Worm (Caenorhabditis elegans) whole organism, L3 larva: ENCODE results near the gene Y41D4A.7.
A peak's percentile ranks its signal among the peaks of the same experiment; 100 is the strongest.

ENCODE experiments used
- R02D3.7 ChIP-seq: fragments of 150-350 bp; optimal IDR thresholded peaks from 2 replicates; lab custom pipeline; 2014; ENCODE audit warnings: missing biosample characterization, missing genetic modification characterization
- ZK546.5 ChIP-seq: sonication (generic microtip); optimal IDR thresholded peaks from 2 replicates; lab custom pipeline; 2017; ENCODE audit warnings: missing biosample characterization, missing genetic modification characterization
- aly-2 ChIP-seq: fragments of 150-350 bp; optimal IDR thresholded peaks from 2 replicates; lab custom pipeline; 2014; ENCODE audit warnings: missing biosample characterization, missing genetic modification characterization
- ceh-16 ChIP-seq: sonication (generic microtip); optimal IDR thresholded peaks from 2 replicates; lab custom pipeline; 2017; ENCODE audit warnings: missing biosample characterization, missing genetic modification characterization
- ceh-28 ChIP-seq: fragments of 150-350 bp; optimal IDR thresholded peaks from 2 replicates; lab custom pipeline; 2014; ENCODE audit warnings: missing biosample characterization, missing genetic modification reagents, missing genetic modification characterization
- ceh-82 ChIP-seq: fragments of 150-350 bp; optimal IDR thresholded peaks from 2 replicates; lab custom pipeline; 2014; ENCODE audit warnings: missing biosample characterization, missing genetic modification characterization
- ceh-9 ChIP-seq: sonication (generic microtip); optimal IDR thresholded peaks from 2 replicates; lab custom pipeline; 2018; ENCODE audit warnings: missing biosample characterization, missing genetic modification characterization
- daf-12 ChIP-seq: fragments of 150-350 bp; optimal IDR thresholded peaks from 2 replicates; lab custom pipeline; 2014; ENCODE audit warnings: missing biosample characterization, missing genetic modification reagents, missing genetic modification characterization
- egl-27 ChIP-seq: sonication (generic microtip); optimal IDR thresholded peaks from 4 replicates; lab custom pipeline; 2017; ENCODE audit warnings: missing biosample characterization, missing genetic modification reagents, missing genetic modification characterization
- egl-5 ChIP-seq: fragments of 150-350 bp; optimal IDR thresholded peaks from 2 replicates; lab custom pipeline; 2017; ENCODE audit warnings: missing biosample characterization, missing genetic modification reagents, missing genetic modification characterization, inconsistent platforms
- elt-1 ChIP-seq: fragments of 150-350 bp; optimal IDR thresholded peaks from 2 replicates; lab custom pipeline; 2014; ENCODE audit warnings: missing biosample characterization, missing genetic modification characterization
- elt-2 ChIP-seq: sonication (generic microtip); optimal IDR thresholded peaks from 2 replicates; lab custom pipeline; 2016; ENCODE audit warnings: missing genetic modification reagents, mild to moderate bottlenecking, missing genetic modification characterization, missing compliant biosample characterization
- elt-3 ChIP-seq, 3 experiments: fragments of 150-350 bp in 1 of 3; sonication (generic microtip) in 2 of 3; optimal IDR thresholded peaks; 2 replicates in 2 of 3; 4 replicates in 1 of 3; lab custom pipeline; 2014 to 2017; ENCODE audit warnings: missing biosample characterization in 3 of 3, missing genetic modification characterization in 3 of 3
- eor-1 ChIP-seq, 2 experiments: fragments of 150-350 bp; optimal IDR thresholded peaks; 2 replicates each; lab custom pipeline; 2014 to 2018; ENCODE audit warnings: missing biosample characterization in 2 of 2, missing genetic modification characterization in 2 of 2
- fkh-10 ChIP-seq: sonication (generic microtip); optimal IDR thresholded peaks from 2 replicates; lab custom pipeline; 2017; ENCODE audit warnings: missing biosample characterization, missing genetic modification reagents, missing genetic modification characterization
- fkh-2 ChIP-seq: fragments of 150-350 bp; optimal IDR thresholded peaks from 2 replicates; lab custom pipeline; 2014; ENCODE audit warnings: missing biosample characterization, missing genetic modification reagents, missing genetic modification characterization
- fos-1 ChIP-seq: fragments of 150-350 bp; optimal IDR thresholded peaks from 2 replicates; lab custom pipeline; 2014; ENCODE audit warnings: missing biosample characterization, missing genetic modification characterization
- hmg-11 ChIP-seq: sonication (generic microtip); optimal IDR thresholded peaks from 2 replicates; lab custom pipeline; 2016; ENCODE audit warnings: missing genetic modification characterization, missing compliant biosample characterization
- jun-1 ChIP-seq: fragments of 150-350 bp; optimal IDR thresholded peaks from 2 replicates; lab custom pipeline; 2014; ENCODE audit warnings: missing biosample characterization, missing genetic modification reagents, missing genetic modification characterization
- lin-15B ChIP-seq: fragments of 150-350 bp; optimal IDR thresholded peaks from 2 replicates; lab custom pipeline; 2014; ENCODE audit warnings: missing biosample characterization, missing genetic modification characterization
- lin-39 ChIP-seq: fragments of 150-350 bp; optimal IDR thresholded peaks from 2 replicates; lab custom pipeline; 2018; ENCODE audit warnings: missing biosample characterization, missing genetic modification reagents, missing genetic modification characterization
- lsy-12 ChIP-seq: sonication (generic microtip); optimal IDR thresholded peaks from 2 replicates; lab custom pipeline; 2016; ENCODE audit warnings: mild to moderate bottlenecking, missing genetic modification characterization, missing compliant biosample characterization
- mdl-1 ChIP-seq: fragments of 150-350 bp; optimal IDR thresholded peaks from 2 replicates; lab custom pipeline; 2014; ENCODE audit warnings: missing biosample characterization, missing genetic modification characterization
- mml-1 ChIP-seq: fragments of 150-350 bp; sonication (generic microtip); optimal IDR thresholded peaks from 3 replicates; lab custom pipeline; 2014; ENCODE audit warnings: missing biosample characterization, missing genetic modification characterization
- nfya-1 ChIP-seq: sonication (generic microtip); optimal IDR thresholded peaks from 2 replicates; lab custom pipeline; 2017; ENCODE audit warnings: missing genetic modification characterization, mild to moderate bottlenecking, missing compliant biosample characterization, antibody characterized with exemption, moderate library complexity; ENCODE audit not compliant: insufficient read depth
- nhr-11 ChIP-seq: fragments of 150-350 bp; optimal IDR thresholded peaks from 2 replicates; lab custom pipeline; 2014; ENCODE audit warnings: missing biosample characterization, missing genetic modification characterization
- nhr-12 ChIP-seq: fragments of 150-350 bp; optimal IDR thresholded peaks from 2 replicates; lab custom pipeline; 2014; ENCODE audit warnings: missing biosample characterization, missing genetic modification characterization
- nhr-23 ChIP-seq: fragments of 150-350 bp; optimal IDR thresholded peaks from 2 replicates; lab custom pipeline; 2014; ENCODE audit warnings: missing biosample characterization, missing genetic modification reagents, missing genetic modification characterization
- nhr-237 ChIP-seq: fragments of 150-350 bp; optimal IDR thresholded peaks from 2 replicates; lab custom pipeline; 2014; ENCODE audit warnings: missing biosample characterization, missing genetic modification characterization
- nhr-25 ChIP-seq: sonication (generic microtip); optimal IDR thresholded peaks from 2 replicates; lab custom pipeline; 2017; ENCODE audit warnings: missing biosample characterization, missing genetic modification characterization
- nhr-43 ChIP-seq: sonication (generic microtip); optimal IDR thresholded peaks from 2 replicates; lab custom pipeline; 2016; ENCODE audit warnings: mild to moderate bottlenecking, missing genetic modification characterization, missing compliant biosample characterization; ENCODE audit not compliant: poor library complexity, severe bottlenecking
- nhr-67 ChIP-seq: fragments of 150-350 bp; optimal IDR thresholded peaks from 2 replicates; lab custom pipeline; 2014; ENCODE audit warnings: missing biosample characterization, missing genetic modification characterization
- nhr-76 ChIP-seq: fragments of 150-350 bp; sonication (generic microtip); optimal IDR thresholded peaks from 5 replicates; lab custom pipeline; 2014; ENCODE audit warnings: missing biosample characterization, missing genetic modification characterization
- nhr-77 ChIP-seq: fragments of 150-350 bp; optimal IDR thresholded peaks from 2 replicates; lab custom pipeline; 2014; ENCODE audit warnings: missing biosample characterization, missing genetic modification characterization
- pha-4 ChIP-seq: fragments of 150-350 bp; optimal IDR thresholded peaks from 2 replicates; lab custom pipeline; 2014; ENCODE audit warnings: missing biosample characterization, missing genetic modification reagents, missing genetic modification characterization
- pqm-1 ChIP-seq: fragments of 150-350 bp; optimal IDR thresholded peaks from 2 replicates; lab custom pipeline; 2017; ENCODE audit warnings: missing biosample characterization, missing genetic modification characterization, inconsistent platforms
- skn-1 ChIP-seq: fragments of 150-350 bp; optimal IDR thresholded peaks from 2 replicates; lab custom pipeline; 2014; ENCODE audit warnings: missing biosample characterization, missing genetic modification characterization
- snpc-4 ChIP-seq: fragments of 150-350 bp; optimal IDR thresholded peaks from 2 replicates; lab custom pipeline; 2014; ENCODE audit warnings: missing biosample characterization, missing genetic modification characterization
- unc-39 ChIP-seq: sonication (generic microtip); optimal IDR thresholded peaks from 4 replicates; lab custom pipeline; 2017; ENCODE audit warnings: missing biosample characterization, missing genetic modification characterization
- zag-1 ChIP-seq: fragments of 150-350 bp; optimal IDR thresholded peaks from 2 replicates; lab custom pipeline; 2014; ENCODE audit warnings: missing biosample characterization, missing genetic modification characterization
- ztf-4 ChIP-seq: fragments of 150-350 bp; optimal IDR thresholded peaks from 2 replicates; lab custom pipeline; 2014; ENCODE audit warnings: missing biosample characterization, missing genetic modification characterization

The Y41D4A.7 gene

DNA sequence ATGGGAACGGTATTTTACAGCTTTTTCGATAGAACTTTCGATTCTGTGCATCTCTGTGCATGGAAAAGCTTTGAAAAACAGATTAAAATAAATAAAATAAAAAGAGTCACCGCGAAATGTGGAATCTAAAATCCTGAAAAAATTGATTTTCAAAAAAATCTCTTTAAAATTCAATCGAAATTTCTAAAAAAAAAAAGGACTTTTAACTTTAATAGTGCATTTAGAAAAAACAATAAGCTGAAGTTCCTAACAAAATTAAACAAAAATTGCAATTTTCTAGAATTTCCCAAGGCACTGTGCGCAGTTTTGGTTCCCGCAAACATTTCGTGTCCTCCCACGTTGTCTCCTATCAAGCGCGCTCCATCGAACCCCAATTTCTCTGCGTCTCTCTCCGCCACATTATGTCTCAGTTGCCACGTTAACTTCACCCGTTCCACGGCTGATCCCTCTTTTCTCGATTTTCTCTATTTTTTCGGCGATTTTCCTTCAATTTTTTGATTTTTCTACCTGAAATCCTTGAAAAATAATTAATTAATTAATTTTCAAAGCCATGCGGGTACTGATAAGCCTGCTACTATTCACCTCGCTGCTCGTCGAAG, 15.8 kb downstream of the Y41D4A.7 start, which contains the start of the genes Y41D4A.6 and Y41D4A.4:
Y41D4A.6 (minus strand) TSS at position 51 of the 599 bp plus-strand sequence.
Y41D4A.4 (plus strand) TSS at position 549 of the 599 bp plus-strand sequence.
- no peak for TF ChIP-seq nhr-67 (tag; lab: Kevin White, UChicago)
- peak; percentile 70 for TF ChIP-seq lsy-12 (tag; lab: Kevin White, UChicago)
- TF ChIP-seq lin-39 (tag; lab: Kevin White, UChicago), result peak; percentile 69
- TF ChIP-seq skn-1, result no peak
- no peak for TF ChIP-seq unc-39 (tag; lab: Kevin White, UChicago)
- no peak for TF ChIP-seq ZK546.5
- TF ChIP-seq ztf-4 (tag; lab: Kevin White, UChicago), result no peak
- no peak for TF ChIP-seq eor-1 (tag; optimal IDR thresholded peaks at IDR 0.05; lab: Kevin White, UChicago)
- TF ChIP-seq ceh-16 (tag; lab: Kevin White, UChicago), result no peak
- no peak for TF ChIP-seq nhr-12 (tag; lab: Kevin White, UChicago)
- TF ChIP-seq elt-2 (tag; lab: Kevin White, UChicago), result peak; percentile 62
- TF ChIP-seq mdl-1 (tag; lab: Kevin White, UChicago), result no peak
- no peak for TF ChIP-seq fkh-2 (tag; lab: Kevin White, UChicago)
- peak; percentile 37 for TF ChIP-seq pqm-1
- TF ChIP-seq egl-5 (tag; lab: Kevin White, UChicago), result peak; percentile 15
- TF ChIP-seq R02D3.7 (tag; lab: Kevin White, UChicago), result peak; percentile 57
- TF ChIP-seq daf-12 (tag; lab: Kevin White, UChicago), result no peak
- TF ChIP-seq mml-1 (tag; lab: Kevin White, UChicago), result no peak
- peak; percentile 56 for TF ChIP-seq nhr-25 (tag; lab: Kevin White, UChicago)
- no peak for TF ChIP-seq nhr-77 (tag; lab: Kevin White, UChicago)
- TF ChIP-seq nhr-76, result no peak
- no peak for TF ChIP-seq elt-1 (tag; lab: Kevin White, UChicago)
- TF ChIP-seq pha-4 (tag; lab: Kevin White, UChicago), result peak; percentile 82
- peak; percentile 71 for TF ChIP-seq nhr-43 (tag; lab: Kevin White, UChicago)
- TF ChIP-seq fos-1 (tag; lab: Kevin White, UChicago), result no peak
- peak; percentile 50 for TF ChIP-seq nhr-23 (tag; lab: Kevin White, UChicago)
- TF ChIP-seq ceh-82 (tag; lab: Kevin White, UChicago), result peak; percentile 38
- no peak for TF ChIP-seq ceh-9 (tag; lab: Kevin White, UChicago)
- TF ChIP-seq egl-27 (tag; lab: Kevin White, UChicago), result no peak
- peak; percentile 81 for TF ChIP-seq hmg-11 (tag; lab: Kevin White, UChicago)
- TF ChIP-seq nhr-11 (tag; lab: Kevin White, UChicago), result no peak
- TF ChIP-seq aly-2 (tag; lab: Kevin White, UChicago), result peak; percentile 52
- peak; percentile 76 for TF ChIP-seq nfya-1 (tag; lab: Kevin White, UChicago)
- TF ChIP-seq elt-3 (tag; optimal IDR thresholded peaks at IDR 0.05; lab: Kevin White, UChicago), result no peak
- TF ChIP-seq snpc-4 (tag; lab: Kevin White, UChicago), result peak; percentile 37
- peak; percentile 90 for TF ChIP-seq lin-15B (tag; lab: Kevin White, UChicago)
- TF ChIP-seq nhr-237, result no peak
- no peak for TF ChIP-seq zag-1 (tag; lab: Kevin White, UChicago)
- TF ChIP-seq fkh-10 (GFP tag; lab: Kevin White, UChicago), result peak; percentile 48
- TF ChIP-seq ceh-28, result peak; percentile 46
- peak; percentile 33 for TF ChIP-seq jun-1 (tag; lab: Kevin White, UChicago)
